Worm (Caenorhabditis elegans) whole organism, dauer: ENCODE measurements around the gene mdt-8.
"Not testable (repeated sequence)": the region's sequence is repeated elsewhere in the genome, so short reads cannot be mapped to it uniquely, and the experiment has no call there.

Experiments
- unc-62 ChIP-seq: sonication (generic microtip); optimal IDR thresholded peaks from 2 replicates; lab custom pipeline; 2017; ENCODE audit warnings: missing biosample characterization, missing genetic modification reagents, missing genetic modification characterization

Gene mdt-8

DNA sequence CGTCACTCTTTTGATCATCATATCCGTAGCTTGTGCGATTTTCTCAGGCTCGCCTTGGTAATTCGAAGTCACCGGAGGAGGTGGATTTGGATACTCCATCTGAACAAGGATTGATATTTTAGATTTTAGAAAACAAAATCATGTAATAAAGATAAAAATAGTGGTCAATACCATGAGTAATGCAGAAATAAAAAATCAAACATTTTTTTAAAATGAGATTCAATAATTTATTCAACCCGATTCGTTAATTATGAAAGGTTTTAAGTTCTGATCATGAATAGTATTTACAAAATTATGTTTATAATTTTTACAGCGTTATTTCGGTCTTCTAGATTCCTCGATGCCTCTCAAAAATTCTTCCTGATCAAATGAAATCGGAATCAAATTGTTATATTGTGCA, at the start of gene mdt-8:
TSS of gene mdt-8 (minus strand) at position 101 of the 400 bp plus-strand sequence.
- TF ChIP-seq unc-62 (GFP tag; lab: Kevin White, UChicago), result no peak

DNA sequence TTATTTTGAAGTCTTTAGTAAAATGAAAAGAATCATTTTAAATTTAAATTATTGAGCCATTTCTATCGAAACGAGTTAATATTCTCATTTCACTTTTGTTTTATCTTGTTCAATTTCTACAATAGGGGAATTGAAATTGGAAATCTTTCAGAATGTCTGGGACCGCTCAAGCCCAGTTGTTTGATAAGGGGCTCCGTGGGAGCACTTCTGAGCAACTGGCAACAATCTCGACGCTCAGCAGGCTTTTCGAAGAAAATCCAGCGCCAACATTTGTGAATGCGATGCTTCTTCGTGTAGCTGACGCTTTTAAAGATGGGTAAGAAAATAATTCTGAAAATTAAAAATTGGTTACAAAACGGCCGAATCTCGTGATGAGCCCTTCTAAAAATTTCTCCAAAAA, 49.1 kb upstream of the mdt-8 start, which contains the start of gene ints-7:
TSS of gene ints-7 (plus strand) at position 152 of the 400 bp plus-strand sequence.
- TF ChIP-seq unc-62 (GFP tag; lab: Kevin White, UChicago), result no peak

DNA sequence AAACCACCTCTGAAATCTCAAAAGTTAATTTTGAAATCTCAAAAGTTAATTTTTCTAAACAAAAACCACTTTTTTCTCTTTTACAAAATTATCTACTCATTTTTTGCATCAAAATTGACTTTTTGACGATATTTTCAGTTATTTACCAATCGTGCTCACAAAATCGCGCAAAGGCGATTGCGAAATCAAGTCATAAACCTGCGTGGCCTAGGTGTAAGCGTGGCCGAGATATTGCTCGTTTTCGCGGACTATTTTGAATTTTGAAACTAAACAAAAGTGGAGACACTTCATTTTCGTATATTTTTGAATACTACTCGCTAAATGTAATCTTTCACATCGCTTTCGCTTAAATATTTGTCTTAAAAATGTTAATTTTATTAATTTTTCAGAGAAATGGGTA, 44.7 kb upstream of the mdt-8 start, which contains the start of gene smc-6:
TSS of gene smc-6 (plus strand) at position 390 of the 400 bp plus-strand sequence.
- TF ChIP-seq unc-62 (GFP tag; lab: Kevin White, UChicago), result no peak

DNA sequence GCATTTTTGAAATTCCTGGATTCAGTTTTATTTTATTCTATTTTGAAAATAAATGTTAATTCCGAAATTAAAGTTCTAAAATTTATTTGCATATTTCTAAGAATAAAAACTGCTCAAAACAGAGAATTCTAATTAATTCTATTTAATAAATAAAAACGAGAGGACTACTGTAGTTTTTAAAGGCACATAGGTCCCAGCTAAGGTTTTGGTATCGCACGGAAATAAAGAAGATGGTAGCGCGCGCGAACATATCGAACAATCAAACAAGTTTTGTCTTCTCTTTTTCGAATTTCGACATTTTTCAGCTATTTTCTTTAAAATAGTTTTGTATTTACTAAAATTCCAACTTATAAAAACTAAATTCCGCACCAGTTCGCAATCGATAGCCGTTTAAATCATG, 44.2 kb upstream of the mdt-8 start:
- TF ChIP-seq unc-62 (GFP tag; lab: Kevin White, UChicago), result no peak

DNA sequence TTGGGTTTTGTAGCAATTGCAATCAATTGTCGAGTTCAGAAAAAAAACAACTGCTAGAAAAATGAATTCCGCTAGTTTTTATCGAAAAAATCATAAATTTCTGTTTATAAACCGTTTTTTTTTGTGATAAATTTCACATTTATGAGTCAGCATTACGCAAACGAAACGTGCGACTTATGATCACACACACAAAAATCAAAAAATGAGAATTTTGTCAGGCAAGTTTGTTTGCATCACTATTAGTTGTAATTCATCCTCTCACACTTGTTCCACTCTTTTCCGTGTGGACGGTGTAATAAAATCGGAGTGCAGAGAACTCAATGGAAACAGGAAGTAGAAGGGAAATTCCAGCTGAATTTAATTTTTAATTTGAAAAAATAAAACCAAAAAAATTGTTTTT, 43.8 kb upstream of the mdt-8 start, which contains the start of gene pcs-1:
TSS of gene pcs-1 (minus strand) at position 344 of the 400 bp plus-strand sequence.
- no peak for TF ChIP-seq unc-62 (GFP tag; lab: Kevin White, UChicago)

DNA sequence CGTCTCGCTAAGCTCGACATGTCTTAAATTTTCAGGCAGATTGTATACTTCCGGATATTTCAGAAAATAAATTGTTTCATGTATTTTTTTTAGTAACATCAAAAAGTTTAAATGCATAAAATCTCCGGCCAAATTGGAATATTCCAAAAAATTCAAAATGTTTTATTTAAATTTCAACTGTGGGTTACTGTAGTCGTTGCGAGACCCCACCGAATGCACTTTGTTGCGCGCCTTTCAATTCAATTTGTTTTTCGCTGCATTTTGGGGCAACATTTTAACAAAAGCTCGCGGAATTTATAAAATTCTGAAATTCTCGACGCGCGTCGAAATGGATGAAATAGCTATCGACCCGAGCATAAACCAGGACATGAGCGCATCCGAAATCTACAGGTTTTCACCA, 39.3 kb upstream of the mdt-8 start, which contains the start of gene F54D5.2:
TSS of gene F54D5.2 (plus strand) at position 237 of the 400 bp plus-strand sequence.
- TF ChIP-seq unc-62 (GFP tag; lab: Kevin White, UChicago), result no peak

DNA sequence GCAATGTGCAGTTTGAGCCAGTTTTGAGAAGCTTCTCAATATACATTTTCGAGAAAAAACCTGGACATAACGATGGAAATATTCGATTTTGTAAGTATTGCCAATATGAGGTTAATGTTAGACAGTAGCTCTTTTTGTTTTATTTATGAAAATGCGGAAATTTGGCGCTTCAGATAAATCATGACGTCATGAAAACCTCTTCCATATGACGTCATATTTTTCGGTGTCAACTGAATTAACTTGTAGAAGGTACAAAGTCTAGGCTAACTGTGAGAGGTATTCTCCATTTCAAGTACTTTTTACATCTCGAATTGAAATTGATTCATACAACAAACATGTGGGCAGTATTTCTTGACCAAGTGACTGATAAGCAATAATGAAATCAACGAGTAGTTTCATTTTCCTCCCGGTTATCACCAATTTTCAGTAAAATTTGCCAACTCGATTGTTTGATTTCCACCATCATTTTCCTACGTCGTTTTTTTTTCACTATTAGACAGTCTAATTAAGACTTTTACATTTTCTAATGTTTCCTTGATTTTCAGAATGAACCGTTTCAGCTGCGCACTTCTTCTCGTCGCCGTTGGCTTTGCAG, 37.7 kb upstream of the mdt-8 start, which contains the start of gene F54D5.3:
TSS of gene F54D5.3 (plus strand) at position 546 of the 595 bp plus-strand sequence.
- no peak for TF ChIP-seq unc-62 (GFP tag; lab: Kevin White, UChicago)

DNA sequence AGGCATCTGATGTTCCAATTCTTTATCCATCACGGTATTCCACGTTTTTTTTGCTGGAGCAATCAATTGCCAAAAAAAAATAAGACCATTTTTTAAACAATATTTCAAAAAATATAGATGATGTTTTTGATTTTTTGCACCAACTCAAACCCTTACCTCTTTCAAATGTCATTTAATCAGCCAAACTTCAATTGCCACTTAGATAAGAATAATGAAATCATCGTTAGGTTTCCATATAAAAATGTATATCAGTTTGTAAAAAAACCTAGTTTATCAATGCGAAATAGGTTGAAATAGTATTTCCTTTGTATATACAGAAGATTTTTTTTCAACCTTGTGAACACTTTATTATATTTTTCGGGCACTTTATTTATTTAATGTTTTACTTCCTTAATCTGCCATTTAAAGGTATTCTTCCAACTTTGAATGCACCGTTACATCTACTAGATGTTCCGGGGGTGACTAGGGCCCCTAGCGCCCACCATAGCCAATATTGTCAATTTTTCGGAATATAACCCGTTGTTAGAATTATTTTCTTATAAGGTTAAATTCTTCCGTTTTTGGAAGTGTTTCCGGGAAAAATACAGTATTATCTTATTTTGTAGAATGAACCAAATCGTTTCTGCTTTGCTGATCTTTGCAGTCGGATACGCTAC, 35.7 kb upstream of the mdt-8 start, which contains the start of the genes F54D5.23 and F54D5.4:
TSS of gene F54D5.23 (minus strand) at position 75 of the 656 bp plus-strand sequence.
TSS of gene F54D5.4 (plus strand) at position 606 of the 656 bp plus-strand sequence.
- TF ChIP-seq unc-62 (GFP tag; lab: Kevin White, UChicago), result no peak

DNA sequence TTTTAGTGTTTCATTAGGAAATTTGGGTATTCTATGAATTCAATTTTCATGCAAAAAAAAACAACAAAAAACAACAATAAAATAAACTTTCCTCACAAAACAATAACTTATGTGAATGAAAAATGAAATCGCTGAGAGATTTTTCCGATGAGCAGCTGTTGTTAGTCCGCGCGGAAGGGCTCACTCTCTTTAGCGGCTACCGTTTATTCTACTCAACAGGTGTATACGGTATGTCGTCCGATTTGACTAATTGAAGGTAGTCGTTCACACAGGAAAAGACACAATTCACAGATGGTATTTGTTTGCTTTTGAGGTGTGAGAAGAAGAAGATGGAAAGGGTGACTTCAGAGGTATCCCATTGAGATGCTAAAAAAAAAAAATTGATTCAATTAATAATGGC, 35.1 kb upstream of the mdt-8 start:
- no peak for TF ChIP-seq unc-62 (GFP tag; lab: Kevin White, UChicago)

DNA sequence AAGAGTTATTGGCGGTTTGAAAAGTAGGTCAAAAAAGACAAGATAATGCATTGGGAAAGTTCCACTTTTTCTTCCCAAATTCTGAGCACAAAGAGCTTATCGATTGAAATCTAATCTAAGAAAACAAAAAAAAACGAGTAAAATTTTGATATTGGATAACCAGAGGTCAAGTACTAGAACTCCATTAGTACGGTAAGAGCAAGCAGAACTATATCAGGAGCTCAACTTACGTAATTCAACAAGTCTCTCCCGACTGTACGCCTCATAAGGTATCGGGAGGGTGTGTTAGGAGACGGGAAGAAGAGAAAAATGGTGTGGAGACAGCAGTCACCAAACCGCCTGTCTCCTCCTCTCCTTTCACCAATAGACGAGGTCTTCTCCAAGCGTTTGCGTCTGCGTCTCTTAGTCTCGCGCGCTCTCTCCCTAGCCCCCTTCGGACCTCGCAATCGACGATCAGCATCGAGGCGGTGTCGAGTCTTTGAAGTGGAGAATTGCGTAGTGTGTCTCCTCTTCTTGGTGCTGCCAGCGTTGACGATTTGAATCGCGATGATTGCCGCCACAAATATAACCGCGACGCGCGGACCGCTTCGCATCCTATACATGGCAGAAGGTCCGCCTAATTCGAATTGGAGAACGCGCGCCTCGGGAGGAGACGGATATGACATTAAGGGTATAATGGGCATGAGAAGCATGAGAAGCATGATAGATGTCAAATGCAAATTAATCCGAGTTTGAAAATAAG, 33.5 kb upstream of the mdt-8 start, which contains the start of gene F54D5.5:
TSS of gene F54D5.5 (minus strand) at position 51 of the 742 bp plus-strand sequence.
- TF ChIP-seq unc-62 (GFP tag; lab: Kevin White, UChicago), result no peak

DNA sequence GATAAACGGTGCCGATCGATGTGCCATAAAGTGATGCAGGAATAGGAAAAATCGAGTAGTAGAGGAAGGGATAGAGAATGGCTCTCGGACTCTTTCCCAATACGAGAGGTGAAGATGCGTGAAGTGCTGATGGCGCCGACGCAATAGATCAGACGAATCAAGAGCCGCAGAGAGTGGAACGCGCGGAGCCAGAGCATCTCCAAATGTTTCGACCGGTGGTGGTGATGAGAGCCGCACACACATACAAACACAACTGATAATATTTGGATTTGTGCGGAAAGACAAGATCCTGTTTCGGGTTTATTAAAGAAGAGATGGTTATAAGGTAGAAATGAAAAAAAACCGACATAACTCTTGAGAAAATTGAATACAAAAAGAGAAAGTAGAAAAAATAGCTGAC, 30.5 kb upstream of the mdt-8 start, which contains the start of gene F54D5.15:
TSS of gene F54D5.15 (minus strand) at position 101 of the 400 bp plus-strand sequence.
- no peak for TF ChIP-seq unc-62 (GFP tag; lab: Kevin White, UChicago)

DNA sequence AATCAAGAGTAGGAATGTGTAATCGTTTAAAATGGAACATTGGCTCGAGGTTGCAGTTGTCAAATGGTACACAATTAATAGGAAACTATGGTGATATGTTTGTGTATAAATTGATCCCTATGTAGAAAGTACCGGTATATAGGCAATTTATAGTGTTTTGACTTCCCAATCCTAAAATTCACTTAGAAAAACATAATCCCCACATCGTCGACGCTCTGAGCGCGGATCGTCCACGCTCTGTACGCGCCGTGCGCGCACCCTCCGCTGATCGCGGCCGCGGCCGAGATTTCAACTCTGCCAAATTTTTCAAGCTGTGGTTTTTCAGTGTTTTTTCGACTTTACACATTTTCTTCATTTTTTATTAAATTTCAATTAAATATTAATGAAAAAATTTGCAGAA, 22.7 kb upstream of the mdt-8 start, which contains the start of gene F54D5.17:
TSS of gene F54D5.17 (plus strand) at position 301 of the 400 bp plus-strand sequence.
- no peak for TF ChIP-seq unc-62 (GFP tag; lab: Kevin White, UChicago)

DNA sequence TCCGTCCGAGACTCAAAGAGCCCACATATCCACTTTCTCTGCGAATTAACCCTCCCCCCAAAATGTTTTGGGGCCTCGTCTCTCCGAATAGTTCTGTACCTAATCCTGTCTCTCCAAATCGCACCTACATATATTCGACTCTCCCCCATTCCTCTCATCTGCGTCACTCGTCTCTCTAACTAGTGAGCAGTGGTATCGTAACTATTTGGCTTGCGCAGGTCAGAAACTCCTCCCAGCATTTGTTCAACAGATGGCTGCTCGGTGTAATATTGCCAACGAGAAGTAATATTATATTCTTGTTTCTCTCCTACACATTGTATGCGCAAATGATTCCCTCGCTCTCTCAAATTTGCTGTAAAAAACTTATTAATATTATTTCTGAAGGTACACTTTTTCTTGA, 22.0 kb upstream of the mdt-8 start, which contains the start of gene F54D5.24:
TSS of gene F54D5.24 (plus strand) at position 316 of the 400 bp plus-strand sequence.
- no peak for TF ChIP-seq unc-62 (GFP tag; lab: Kevin White, UChicago)

DNA sequence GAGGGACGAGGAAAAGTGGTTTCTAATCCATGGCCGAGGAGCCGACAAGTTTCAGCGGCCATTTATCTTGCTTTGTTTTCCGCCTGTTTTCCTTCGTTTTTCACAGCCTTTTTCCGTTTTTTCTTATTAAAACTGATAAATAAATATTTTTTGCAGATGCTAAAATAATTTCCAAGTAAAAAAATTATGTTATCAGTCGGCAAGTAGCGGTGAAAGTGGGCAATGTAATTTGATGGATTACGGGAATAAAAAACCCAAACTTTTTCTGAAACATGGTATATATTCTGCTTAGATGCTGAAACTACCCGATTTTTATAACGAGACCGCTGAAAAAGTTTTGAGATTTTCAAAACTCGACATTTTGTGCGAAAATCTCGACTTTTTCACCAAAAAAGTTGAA, 18.4 kb upstream of the mdt-8 start, which contains the start of gene dhgd-1:
TSS of gene dhgd-1 (minus strand) at position 101 of the 400 bp plus-strand sequence.
- TF ChIP-seq unc-62 (GFP tag; lab: Kevin White, UChicago), result not testable (repeated sequence)

DNA sequence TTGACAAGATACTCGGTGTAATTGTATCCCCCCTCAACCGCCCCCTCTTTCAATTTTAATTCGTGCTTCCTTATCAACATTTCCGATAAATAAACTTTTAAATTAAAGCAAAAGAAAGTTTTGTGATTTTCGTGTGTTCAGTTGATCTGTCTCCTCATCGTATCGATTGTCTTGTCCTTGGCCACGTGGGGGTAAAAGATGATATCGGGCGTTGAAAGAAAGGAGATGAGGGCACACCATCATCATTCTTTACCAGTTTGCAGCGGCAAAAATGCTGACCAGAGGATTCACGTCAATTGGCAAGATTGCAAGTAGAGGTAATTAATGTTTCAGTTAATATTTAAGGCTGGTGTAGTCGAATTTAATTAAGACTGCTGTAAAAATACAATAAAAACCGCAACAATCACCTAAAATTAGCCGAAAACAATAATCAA, 13.7 kb upstream of the mdt-8 start, which contains the start of gene F54D5.7:
TSS of gene F54D5.7 (plus strand) at position 264 of the 434 bp plus-strand sequence.
- TF ChIP-seq unc-62 (GFP tag; lab: Kevin White, UChicago), result no peak
